Worm (Caenorhabditis elegans) whole organism, L2 larva: ENCODE results near the gene sri-4.

Experiments used
- C34F6.9 ChIP-seq: fragments of 150-350 bp; optimal IDR thresholded peaks from 2 replicates; lab custom pipeline; 2014; ENCODE audit warnings: missing biosample characterization, missing genetic modification characterization
- R02D3.7 ChIP-seq: fragments of 150-350 bp; optimal IDR thresholded peaks from 2 replicates; lab custom pipeline; 2014; ENCODE audit warnings: missing biosample characterization, missing genetic modification characterization
- ZK546.5 ChIP-seq: sonication (generic microtip); optimal IDR thresholded peaks from 2 replicates; lab custom pipeline; 2017; ENCODE audit warnings: missing biosample characterization, missing genetic modification characterization
- alr-1 ChIP-seq: fragments of 150-350 bp; optimal IDR thresholded peaks from 2 replicates; lab custom pipeline; 2014; ENCODE audit warnings: missing biosample characterization, missing genetic modification characterization
- ama-1 ChIP-seq: fragments of 150-350 bp; optimal IDR thresholded peaks from 2 replicates; lab custom pipeline; 2018; ENCODE audit warnings: inconsistent platforms
- ceh-82 ChIP-seq: fragments of 150-350 bp; optimal IDR thresholded peaks from 2 replicates; lab custom pipeline; 2014; ENCODE audit warnings: missing biosample characterization, missing genetic modification characterization
- crh-2 ChIP-seq: sonication (generic microtip); optimal IDR thresholded peaks from 2 replicates; lab custom pipeline; 2017; ENCODE audit warnings: missing biosample characterization, missing genetic modification characterization
- dmd-4 ChIP-seq: sonication (generic microtip); optimal IDR thresholded peaks from 2 replicates; lab custom pipeline; 2017; ENCODE audit warnings: missing biosample characterization, missing genetic modification characterization
- egl-27 ChIP-seq: sonication (generic microtip); optimal IDR thresholded peaks from 3 replicates; lab custom pipeline; 2017; ENCODE audit warnings: missing biosample characterization, missing genetic modification reagents, missing genetic modification characterization
- elt-1 ChIP-seq: fragments of 150-350 bp; optimal IDR thresholded peaks from 2 replicates; lab custom pipeline; 2014; ENCODE audit warnings: missing biosample characterization, missing genetic modification characterization
- elt-3 ChIP-seq: sonication (generic microtip); optimal IDR thresholded peaks from 2 replicates; lab custom pipeline; 2017; ENCODE audit warnings: missing biosample characterization, missing genetic modification characterization
- lin-11 ChIP-seq: fragments of 150-350 bp; sonication (generic microtip); optimal IDR thresholded peaks from 2 replicates; lab custom pipeline; 2014; ENCODE audit warnings: missing biosample characterization, missing genetic modification characterization, inconsistent platforms, mixed read lengths
- lin-13 ChIP-seq: fragments of 150-350 bp; optimal IDR thresholded peaks from 2 replicates; lab custom pipeline; 2014; ENCODE audit warnings: missing biosample characterization, missing genetic modification reagents, missing genetic modification characterization
- lsy-2 ChIP-seq, 2 experiments: fragments of 150-350 bp in 1 of 2; sonication (generic microtip) in 1 of 2; optimal IDR thresholded peaks; 2 replicates each; lab custom pipeline; 2014 to 2017; ENCODE audit warnings: missing biosample characterization in 2 of 2, missing genetic modification characterization in 2 of 2
- mdl-1 ChIP-seq, 2 experiments: fragments of 150-350 bp in 1 of 2; sonication (generic microtip) in 1 of 2; optimal IDR thresholded peaks; 2 replicates each; lab custom pipeline; 2017; ENCODE audit warnings: missing biosample characterization in 2 of 2, missing genetic modification characterization in 2 of 2
- nhr-11 ChIP-seq: fragments of 150-350 bp; optimal IDR thresholded peaks from 2 replicates; lab custom pipeline; 2014; ENCODE audit warnings: missing biosample characterization, missing genetic modification characterization
- nhr-12 ChIP-seq: fragments of 150-350 bp; optimal IDR thresholded peaks from 2 replicates; lab custom pipeline; 2014; ENCODE audit warnings: missing biosample characterization, missing genetic modification characterization
- nhr-129 ChIP-seq: fragments of 150-350 bp; optimal IDR thresholded peaks from 2 replicates; lab custom pipeline; 2014; ENCODE audit warnings: missing biosample characterization, missing genetic modification characterization
- nhr-21 ChIP-seq: fragments of 150-350 bp; optimal IDR thresholded peaks from 2 replicates; lab custom pipeline; 2014; ENCODE audit warnings: missing biosample characterization, missing genetic modification characterization
- nhr-23 ChIP-seq: fragments of 150-350 bp; optimal IDR thresholded peaks from 2 replicates; lab custom pipeline; 2014; ENCODE audit warnings: missing biosample characterization, missing genetic modification reagents, missing genetic modification characterization
- nhr-237 ChIP-seq: fragments of 150-350 bp; optimal IDR thresholded peaks from 2 replicates; lab custom pipeline; 2014; ENCODE audit warnings: missing biosample characterization, missing genetic modification characterization
- nhr-25 ChIP-seq: fragments of 150-350 bp; sonication (generic microtip); optimal IDR thresholded peaks from 3 replicates; lab custom pipeline; 2014; ENCODE audit warnings: missing biosample characterization, missing genetic modification characterization
- nhr-77 ChIP-seq: fragments of 150-350 bp; optimal IDR thresholded peaks from 2 replicates; lab custom pipeline; 2014; ENCODE audit warnings: missing biosample characterization, missing genetic modification characterization
- peb-1 ChIP-seq: fragments of 150-350 bp; optimal IDR thresholded peaks from 2 replicates; lab custom pipeline; 2014; ENCODE audit warnings: missing biosample characterization, missing genetic modification characterization
- sma-9 ChIP-seq, 2 experiments: fragments of 150-350 bp in 1 of 2; sonication (generic microtip) in 1 of 2; optimal IDR thresholded peaks; 2 replicates each; lab custom pipeline; 2014 to 2016; ENCODE audit warnings: missing genetic modification characterization in 2 of 2, mild to moderate bottlenecking in 1 of 2, missing biosample characterization in 1 of 2, missing compliant biosample characterization in 1 of 2, missing genetic modification reagents in 1 of 2, moderate library complexity in 1 of 2
- snpc-4 ChIP-seq: fragments of 150-350 bp; optimal IDR thresholded peaks from 2 replicates; lab custom pipeline; 2014; ENCODE audit warnings: missing biosample characterization, missing genetic modification characterization
- unc-55 ChIP-seq: fragments of 150-350 bp; sonication (generic microtip); optimal IDR thresholded peaks from 3 replicates; lab custom pipeline; 2014; ENCODE audit warnings: missing biosample characterization, missing genetic modification reagents, missing genetic modification characterization
- unc-62 ChIP-seq: fragments of 150-350 bp; optimal IDR thresholded peaks from 2 replicates; lab custom pipeline; 2014; ENCODE audit warnings: missing biosample characterization, missing genetic modification reagents, missing genetic modification characterization

Gene sri-4

DNA sequence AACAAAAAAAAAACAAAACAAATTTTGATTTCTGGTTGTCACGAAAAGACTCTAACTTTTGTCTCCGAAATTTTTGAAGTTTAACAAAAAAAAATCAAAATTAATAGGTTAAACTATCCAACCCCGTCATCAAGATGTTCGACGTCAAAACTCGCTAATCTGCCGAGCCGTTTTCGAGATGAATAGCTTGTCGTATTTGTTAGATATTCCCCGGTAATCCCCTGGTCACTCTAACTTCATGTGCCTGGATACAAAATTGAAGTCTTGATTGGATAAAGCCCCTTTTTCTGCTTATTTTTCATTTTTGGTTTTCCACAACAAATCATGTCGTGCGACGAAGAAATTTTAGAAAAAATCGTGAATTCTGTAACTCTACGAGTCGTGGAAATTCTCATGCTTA is 34.3 kb downstream of the sri-4 start, which contains the start of gene srab-16:
srab-16 (plus strand) TSS at position 301 of the 400 bp plus-strand sequence.
- TF ChIP-seq C34F6.9 (tag; lab: Kevin White, UChicago) = no peak
- TF ChIP-seq unc-55 = no peak
- no peak for TF ChIP-seq nhr-21
- no peak for TF ChIP-seq peb-1
- TF ChIP-seq nhr-25 = no peak
- no peak for TF ChIP-seq lin-11 (tag; lab: Kevin White, UChicago)
- no peak for TF ChIP-seq sma-9 (GFP tag; optimal IDR thresholded peaks at IDR 0.05; lab: Kevin White, UChicago)
- TF ChIP-seq sma-9 (tag; optimal IDR thresholded peaks at IDR 0.05; lab: Kevin White, UChicago) = no peak
- no peak for TF ChIP-seq lin-13
- no peak for TF ChIP-seq snpc-4 (tag; lab: Kevin White, UChicago)
- no peak for TF ChIP-seq lsy-2 (tag; optimal IDR thresholded peaks at IDR 0.05; lab: Kevin White, UChicago)
- TF ChIP-seq unc-62 (GFP tag; lab: Kevin White, UChicago) = no peak
- no peak for TF ChIP-seq mdl-1 (tag; optimal IDR thresholded peaks at IDR 0.05; lab: Kevin White, UChicago)
- no peak for TF ChIP-seq egl-27 (tag; lab: Kevin White, UChicago)
- no peak for TF ChIP-seq nhr-11 (tag; lab: Kevin White, UChicago)
- no peak for TF ChIP-seq ceh-82 (tag; lab: Kevin White, UChicago)
- no peak for TF ChIP-seq ama-1 (lab: Kevin White, UChicago)
- TF ChIP-seq nhr-237 = no peak
- no peak for TF ChIP-seq elt-3
- TF ChIP-seq nhr-23 (tag; lab: Kevin White, UChicago) = no peak
- TF ChIP-seq nhr-77 (tag; lab: Kevin White, UChicago) = no peak

DNA sequence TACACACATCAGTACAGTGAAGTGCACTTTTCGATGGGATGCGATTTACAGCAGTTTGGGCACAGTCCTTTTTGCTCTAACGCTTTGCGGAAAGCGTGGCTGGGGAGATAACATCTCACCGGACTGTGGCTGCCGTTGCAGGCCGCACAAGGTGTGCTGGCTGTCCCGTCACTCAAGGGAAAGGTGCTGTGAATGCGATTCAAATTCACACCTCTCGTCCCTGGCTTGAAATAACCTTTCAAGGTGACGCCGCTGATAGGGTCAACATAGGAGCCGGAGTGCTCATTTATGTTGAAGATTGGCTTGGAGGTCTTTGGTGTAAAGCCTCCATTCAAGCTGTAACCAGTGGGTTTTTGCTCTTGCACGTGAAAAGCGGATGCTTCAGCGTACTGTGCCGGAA is 45.9 kb downstream of the sri-4 start:
- TF ChIP-seq lsy-2 (tag; optimal IDR thresholded peaks at IDR 0.05; lab: Kevin White, UChicago) (no peak), ZK546.5 (tag; lab: Kevin White, UChicago) (no peak), alr-1 (tag; lab: Kevin White, UChicago) (no peak), mdl-1 (tag; optimal IDR thresholded peaks at IDR 0.05; lab: Kevin White, UChicago) (no peak), peb-1 (no peak), sma-9 (GFP tag; optimal IDR thresholded peaks at IDR 0.05; lab: Kevin White, UChicago) (no peak), sma-9 (tag; optimal IDR thresholded peaks at IDR 0.05; lab: Kevin White, UChicago) (no peak), elt-1 (tag; lab: Kevin White, UChicago) (no peak), C34F6.9 (tag; lab: Kevin White, UChicago) (no peak), crh-2 (tag; lab: Kevin White, UChicago) (no peak)

DNA sequence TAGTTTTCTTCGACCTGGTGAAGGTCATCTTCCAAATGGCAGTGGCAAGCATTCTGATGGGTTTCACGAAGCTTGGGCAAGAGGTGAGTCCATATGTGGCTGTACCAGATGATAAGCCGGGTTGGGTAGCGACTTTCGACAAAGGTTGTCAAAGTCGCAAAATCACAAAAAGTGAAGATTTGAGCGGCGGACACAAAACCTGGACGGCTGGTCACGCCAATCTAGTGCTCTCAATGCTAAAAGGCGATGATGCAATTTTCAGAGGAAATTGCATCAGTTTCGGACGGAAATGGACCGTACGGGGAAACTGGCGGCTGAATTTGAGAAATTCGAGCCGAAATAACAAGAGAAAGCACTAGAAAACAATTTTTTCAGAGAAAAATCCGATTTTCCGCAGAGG is 49.1 kb downstream of the sri-4 start:
- TF ChIP-seq nhr-129 (tag; lab: Kevin White, UChicago) (no peak), dmd-4 (tag; lab: Kevin White, UChicago) (no peak), nhr-21 (no peak), R02D3.7 (tag; lab: Kevin White, UChicago) (no peak), nhr-12 (tag; lab: Kevin White, UChicago) (no peak), nhr-11 (tag; lab: Kevin White, UChicago) (no peak)
